Fruit fly (Drosophila melanogaster) ovary, adult (tissue): ENCODE measurements around the gene Pkc98E.

ENCODE experiments used
- CG17801 ChIP-seq: fragments of 200-800 bp; optimal IDR thresholded peaks from 2 replicates; lab custom pipeline; 2019; ENCODE audit warnings: missing biosample characterization, mild to moderate bottlenecking, missing genetic modification characterization, moderate library complexity; ENCODE audit not compliant: partially characterized antibody

Pkc98E gene

dm6 chr3R:29091609-29092008 lies 52.7 kb downstream of the Pkc98E start:
- no peak for TF ChIP-seq CG17801 (GFP tag; lab: Kevin White, UChicago)

dm6 chr3R:29094152-29094551 lies 55.2 kb downstream of the Pkc98E start:
- no peak for TF ChIP-seq CG17801 (GFP tag; lab: Kevin White, UChicago)

dm6 chr3R:29095525-29095924 lies 56.6 kb downstream of the Pkc98E start:
- no peak for TF ChIP-seq CG17801 (GFP tag; lab: Kevin White, UChicago)

- TF ChIP-seq CG17801 (GFP tag; lab: Kevin White, UChicago) = no peak
Measured at dm6 chr3R:29096009-29096443, 57.1 kb downstream of the Pkc98E start.

dm6 chr3R:29098022-29098421 lies 59.1 kb downstream of the Pkc98E start:
- TF ChIP-seq CG17801 (GFP tag; lab: Kevin White, UChicago) = no peak
